Worm (Caenorhabditis elegans): ENCODE data around the gene col-77.

The col-77 gene

DNA sequence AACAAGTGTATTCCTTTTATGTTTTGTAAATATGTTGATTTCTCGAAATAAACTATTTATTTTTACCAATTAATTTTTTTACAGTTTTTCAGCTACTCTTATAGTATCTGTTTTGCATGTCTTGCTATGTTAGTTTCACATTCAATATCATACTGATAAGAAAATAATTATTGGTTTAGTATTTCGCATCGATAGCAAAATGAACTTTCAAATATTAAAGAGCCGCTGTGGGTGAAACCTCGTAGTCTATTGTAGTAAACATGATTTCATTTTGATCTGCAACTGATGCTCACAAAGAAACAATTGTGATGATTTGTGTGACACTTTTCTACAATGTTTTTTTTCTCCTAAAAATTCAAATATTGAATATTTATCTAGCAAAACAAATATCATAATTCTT, 33.0 kb upstream of the col-77 start:
- TF ChIP-seq aly-1 (tag; optimal IDR thresholded peaks at IDR 0.05) (no peak), pes-1 (GFP tag; IDR thresholded peaks at IDR 0.05) (no peak), F13C5.2 (tag; optimal IDR thresholded peaks at IDR 0.05) (no peak), tbx-37 (GFP tag; conservative IDR thresholded peaks at IDR 0.05) (no peak), flt-1 (GFP tag; IDR thresholded peaks at IDR 0.05) (no peak), B0310.2 (tag; optimal IDR thresholded peaks at IDR 0.05) (no peak), hmg-4 (GFP tag; optimal IDR thresholded peaks at IDR 0.05) (no peak), ets-7 (tag; optimal IDR thresholded peaks at IDR 0.05) (no peak)

DNA sequence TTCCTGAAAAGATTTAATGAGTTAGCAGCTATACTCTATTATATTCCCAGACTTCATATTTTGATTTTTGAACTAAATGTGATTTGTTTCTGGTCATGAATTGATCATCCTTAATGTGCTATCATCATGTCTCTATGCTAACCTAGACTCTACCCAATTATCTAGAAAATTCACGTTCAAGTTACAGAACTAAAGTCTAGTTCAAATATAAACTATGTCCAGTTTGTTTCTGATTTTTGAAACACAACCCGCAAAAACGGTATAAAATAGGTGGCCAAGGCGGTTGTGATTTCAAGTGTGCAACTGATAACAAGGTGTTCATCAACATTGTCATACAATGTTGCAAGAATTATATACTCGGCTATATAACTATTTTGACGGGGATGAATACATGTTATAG, 31.6 kb upstream of the col-77 start, which contains the start of gene F49E12.10:
Gene F49E12.10, plus strand, starts transcription at position 301 of the 400 bp plus-strand sequence.
- no peak for TF ChIP-seq ama-1 (optimal IDR thresholded peaks at IDR 0.05)
- TF ChIP-seq hmbx-1 (tag; optimal IDR thresholded peaks at IDR 0.05) = no peak

DNA sequence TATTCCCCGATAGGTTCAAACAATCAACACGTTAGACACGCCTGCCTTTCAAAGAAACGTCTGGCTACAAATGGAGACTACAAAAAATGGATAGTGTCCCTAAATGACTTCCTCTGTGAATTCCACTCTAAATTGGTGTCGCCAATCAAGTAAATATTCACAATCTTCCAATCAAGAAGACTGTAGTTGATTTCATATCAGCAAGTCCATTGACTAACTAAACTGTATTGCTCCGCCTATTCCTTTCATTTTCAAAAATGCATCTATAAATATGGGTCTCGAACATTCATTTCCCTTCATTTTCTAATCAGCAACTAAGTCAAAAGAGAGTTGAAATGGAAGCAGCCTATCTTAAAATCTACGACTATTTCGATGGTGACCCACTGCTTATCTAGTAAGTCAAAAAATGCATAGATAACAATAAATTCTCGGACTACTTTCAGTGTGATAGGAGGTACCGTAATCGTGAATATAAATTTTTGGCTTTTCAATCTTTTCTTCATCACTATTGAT, 28.9 kb upstream of the col-77 start, which contains the start of gene drd-1:
Gene drd-1, plus strand, starts transcription at position 51 of the 513 bp plus-strand sequence.
- TF ChIP-seq hmbx-1 (tag; optimal IDR thresholded peaks at IDR 0.05) (no peak), sea-1 (GFP tag; conservative IDR thresholded peaks at IDR 0.05) (no peak), B0310.2 (tag; optimal IDR thresholded peaks at IDR 0.05) (no peak), ceh-36 (tag; optimal IDR thresholded peaks at IDR 0.05) (no peak), ets-7 (tag; optimal IDR thresholded peaks at IDR 0.05) (no peak)

DNA sequence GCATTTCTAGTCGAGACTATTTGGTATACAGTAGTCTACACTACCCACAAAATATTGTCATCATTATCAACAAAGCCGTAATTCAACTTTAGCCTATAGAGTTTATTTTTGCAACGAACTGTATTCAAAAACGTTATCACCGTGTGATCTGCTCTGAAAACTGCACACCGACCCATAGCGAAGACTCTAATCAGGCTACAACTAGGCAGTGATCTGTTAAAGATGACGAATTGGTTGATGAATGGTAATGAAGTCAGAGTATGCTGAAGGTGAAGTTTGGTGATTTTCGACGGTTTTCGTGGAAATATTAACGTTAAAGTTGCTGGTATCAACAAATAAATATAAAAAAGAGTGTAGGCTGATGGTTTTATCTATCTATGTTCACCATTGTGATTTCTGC, 27.7 kb upstream of the col-77 start:
- TF ChIP-seq B0310.2 (tag; optimal IDR thresholded peaks at IDR 0.05) = no peak
- TF ChIP-seq aly-1 (tag; optimal IDR thresholded peaks at IDR 0.05) = no peak
- no peak for TF ChIP-seq hmg-4 (GFP tag; optimal IDR thresholded peaks at IDR 0.05)
- TF ChIP-seq tbx-11 (GFP tag; IDR thresholded peaks at IDR 0.05) = no peak
- TF ChIP-seq F13C5.2 (tag; optimal IDR thresholded peaks at IDR 0.05) = no peak
- TF ChIP-seq sea-1 (GFP tag; conservative IDR thresholded peaks at IDR 0.05) = no peak
- TF ChIP-seq ceh-13 (GFP tag; optimal IDR thresholded peaks at IDR 0.05) = no peak
- no peak for TF ChIP-seq hnd-1 (tag; optimal IDR thresholded peaks at IDR 0.05)
- no peak for TF ChIP-seq scrt-1 (GFP tag; IDR thresholded peaks at IDR 0.05)
- TF ChIP-seq ets-7 (tag; optimal IDR thresholded peaks at IDR 0.05) = no peak
- TF ChIP-seq tra-4 (tag; optimal IDR thresholded peaks at IDR 0.05) = no peak
- no peak for TF ChIP-seq pes-1 (GFP tag; IDR thresholded peaks at IDR 0.05)
- TF ChIP-seq hmbx-1 (tag; optimal IDR thresholded peaks at IDR 0.05) = no peak
- TF ChIP-seq tbx-37 (GFP tag; conservative IDR thresholded peaks at IDR 0.05) = no peak
- no peak for TF ChIP-seq flt-1 (GFP tag; IDR thresholded peaks at IDR 0.05)
- TF ChIP-seq ceh-36 (tag; optimal IDR thresholded peaks at IDR 0.05) = no peak
- no peak for TF ChIP-seq ama-1 (optimal IDR thresholded peaks at IDR 0.05)

DNA sequence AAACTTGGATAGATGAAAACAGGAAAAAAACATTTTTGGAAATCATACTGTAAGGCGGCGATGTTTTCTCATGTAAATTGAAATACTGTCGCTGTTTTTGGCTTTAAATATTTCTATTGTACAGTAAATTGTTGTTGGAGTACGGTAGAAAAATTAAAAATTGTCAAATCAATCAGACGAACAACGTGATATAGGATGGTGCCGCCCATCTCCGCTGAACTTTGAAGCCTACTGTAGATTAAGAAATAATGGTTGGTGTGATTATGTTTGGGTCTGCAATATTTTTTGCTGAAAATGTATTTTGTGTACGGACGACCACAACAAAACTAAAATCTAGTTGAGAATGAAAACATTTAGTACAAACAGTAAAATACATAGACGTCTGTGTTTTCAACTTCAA, 26.4 kb upstream of the col-77 start:
- TF ChIP-seq tbx-11 (GFP tag; IDR thresholded peaks at IDR 0.05) (no peak), flt-1 (GFP tag; IDR thresholded peaks at IDR 0.05) (no peak)

DNA sequence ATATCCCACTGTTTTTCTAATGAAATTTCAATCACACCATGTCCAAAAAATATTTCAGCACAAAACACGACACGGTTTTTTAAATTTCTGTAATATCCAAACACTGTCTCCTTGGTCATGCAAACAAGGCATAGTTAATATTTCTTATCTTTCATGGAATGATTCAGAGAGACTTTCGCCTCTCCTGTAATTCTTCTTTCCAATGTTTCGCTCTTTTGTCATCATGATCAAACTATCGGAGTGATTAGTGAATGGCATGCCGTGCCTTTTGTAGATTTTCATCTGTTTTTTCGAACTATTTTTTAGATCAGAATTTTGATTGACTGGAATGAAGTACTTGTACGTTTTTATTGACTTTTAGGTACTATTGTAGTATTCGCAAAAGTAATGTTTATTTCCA, 25.2 kb upstream of the col-77 start:
- no peak for TF ChIP-seq ama-1 (optimal IDR thresholded peaks at IDR 0.05)
- no peak for TF ChIP-seq hmbx-1 (tag; optimal IDR thresholded peaks at IDR 0.05)
- TF ChIP-seq ceh-36 (tag; optimal IDR thresholded peaks at IDR 0.05) = no peak
- TF ChIP-seq sea-1 (GFP tag; conservative IDR thresholded peaks at IDR 0.05) = no peak
- TF ChIP-seq tbx-11 (GFP tag; IDR thresholded peaks at IDR 0.05) = no peak
- TF ChIP-seq scrt-1 (GFP tag; IDR thresholded peaks at IDR 0.05) = no peak
- no peak for TF ChIP-seq F13C5.2 (tag; optimal IDR thresholded peaks at IDR 0.05)

DNA sequence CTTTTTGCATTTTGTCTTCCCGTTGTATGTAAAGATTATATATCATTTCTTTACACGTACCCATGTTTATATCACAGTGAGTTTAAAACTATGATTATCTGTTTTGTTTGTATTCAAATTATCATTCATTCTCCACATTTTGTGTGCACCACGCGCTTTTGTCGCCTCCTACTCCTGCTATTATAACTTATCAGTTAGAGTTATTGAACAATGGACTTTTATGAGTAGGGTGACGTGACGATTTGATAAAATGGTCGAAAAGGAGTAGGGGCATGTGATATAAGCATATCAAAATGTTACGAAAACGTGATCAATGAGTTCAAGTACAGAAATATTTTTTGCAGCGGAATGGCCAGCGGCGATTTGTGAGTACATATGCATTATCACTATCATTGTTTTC, 23.7 kb upstream of the col-77 start:
- TF ChIP-seq pes-1 (GFP tag; IDR thresholded peaks at IDR 0.05) (no peak), hmg-4 (GFP tag; optimal IDR thresholded peaks at IDR 0.05) (no peak), aly-1 (tag; optimal IDR thresholded peaks at IDR 0.05) (no peak), ceh-36 (tag; optimal IDR thresholded peaks at IDR 0.05) (no peak), tbx-11 (GFP tag; IDR thresholded peaks at IDR 0.05) (no peak), scrt-1 (GFP tag; IDR thresholded peaks at IDR 0.05) (no peak), ama-1 (optimal IDR thresholded peaks at IDR 0.05) (no peak), B0310.2 (tag; optimal IDR thresholded peaks at IDR 0.05) (no peak), tra-4 (tag; optimal IDR thresholded peaks at IDR 0.05) (no peak), tbx-37 (GFP tag; conservative IDR thresholded peaks at IDR 0.05) (no peak), ets-7 (tag; optimal IDR thresholded peaks at IDR 0.05) (no peak), flt-1 (GFP tag; IDR thresholded peaks at IDR 0.05) (no peak), ceh-13 (GFP tag; optimal IDR thresholded peaks at IDR 0.05) (no peak), hnd-1 (tag; optimal IDR thresholded peaks at IDR 0.05) (no peak)

DNA sequence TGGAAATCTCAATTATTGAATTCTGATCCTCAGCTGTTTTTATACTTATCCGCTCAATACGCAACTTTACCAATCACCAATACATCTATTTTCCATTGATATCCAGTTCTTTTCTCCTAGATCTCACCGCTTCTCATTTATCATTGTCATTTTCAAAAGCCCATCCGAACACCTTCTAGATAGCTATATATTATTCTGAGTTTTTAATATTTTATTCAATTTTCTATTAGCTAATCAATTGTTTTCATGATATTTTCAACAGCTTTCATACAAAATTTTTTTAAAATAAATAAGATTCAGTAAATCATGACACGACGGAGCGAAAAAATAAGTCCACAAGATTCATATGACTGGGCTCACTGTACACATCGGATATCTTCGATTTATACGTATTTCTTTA, 22.0 kb upstream of the col-77 start, which contains the start of gene F49E12.12:
Gene F49E12.12, plus strand, starts transcription at position 301 of the 400 bp plus-strand sequence.
- TF ChIP-seq aly-1 (tag; optimal IDR thresholded peaks at IDR 0.05) (no peak), ama-1 (optimal IDR thresholded peaks at IDR 0.05) (no peak), F13C5.2 (tag; optimal IDR thresholded peaks at IDR 0.05) (no peak), sea-1 (GFP tag; conservative IDR thresholded peaks at IDR 0.05) (no peak), scrt-1 (GFP tag; IDR thresholded peaks at IDR 0.05) (no peak)

DNA sequence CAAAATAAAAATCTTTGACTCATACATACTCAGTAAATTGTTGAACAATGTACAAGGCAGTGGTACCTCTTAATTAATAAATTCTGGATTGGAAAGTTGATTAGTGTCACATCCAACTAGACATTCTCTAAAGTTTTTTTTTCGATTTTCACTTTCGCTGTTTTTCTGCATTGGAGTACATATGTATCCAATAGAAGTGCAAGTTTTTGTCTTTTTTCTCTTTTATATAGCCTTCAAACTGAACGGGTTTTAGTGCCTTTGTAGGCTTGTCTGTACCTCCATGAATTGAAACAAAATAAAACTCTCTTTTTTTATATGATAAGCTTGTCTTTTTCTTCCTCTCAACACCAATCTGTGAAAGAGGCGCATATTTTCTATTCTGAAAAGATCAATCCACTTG, 21.0 kb upstream of the col-77 start:
- TF ChIP-seq pes-1 (GFP tag; IDR thresholded peaks at IDR 0.05) (no peak), tbx-11 (GFP tag; IDR thresholded peaks at IDR 0.05) (no peak), hnd-1 (tag; optimal IDR thresholded peaks at IDR 0.05) (no peak), hmbx-1 (tag; optimal IDR thresholded peaks at IDR 0.05) (no peak), tbx-37 (GFP tag; conservative IDR thresholded peaks at IDR 0.05) (no peak)

Measured in whole organism, early embryonic.